Fruit fly (Drosophila melanogaster) whole organism, embryonic: ENCODE results near the gene Miga.

Source experiments
- Blimp-1 ChIP-seq: fragments of 200-800 bp; sonication (Bioruptor generic); optimal IDR thresholded peaks from 3 replicates; lab custom pipeline; 2018; ENCODE audit warnings: missing biosample characterization, missing genetic modification characterization, mild to moderate bottlenecking, moderate library complexity, missing genetic modification reagents
- CG10209 ChIP-seq: fragments of 200-800 bp; sonication (Bioruptor generic); optimal IDR thresholded peaks from 3 replicates; lab custom pipeline; 2017; ENCODE audit warnings: missing biosample characterization, mild to moderate bottlenecking, missing genetic modification characterization, missing genetic modification reagents
- CG10979 ChIP-seq: fragments of 200-800 bp; sonication (Bioruptor generic); optimal IDR thresholded peaks from 2 replicates; lab custom pipeline; 2018; ENCODE audit warnings: missing biosample characterization, mild to moderate bottlenecking, missing genetic modification characterization, moderate library complexity
- CG11247 ChIP-seq: fragments of 200-800 bp; sonication (Bioruptor generic); IDR thresholded peaks from 2 replicates; pipeline ENCODE4 v1.3.6; 2022; ENCODE audit warnings: missing biosample characterization, missing genetic modification characterization
- CG11695 ChIP-seq: fragments of 200-800 bp; sonication (Bioruptor generic); IDR thresholded peaks from 3 replicates; pipeline ENCODE4 v1.3.6; 2022; ENCODE audit warnings: missing biosample characterization, missing genetic modification characterization
- CG1233 ChIP-seq: fragments of 200-800 bp; sonication (Bioruptor generic); optimal IDR thresholded peaks from 4 replicates; lab custom pipeline; 2018; ENCODE audit warnings: missing biosample characterization, mild to moderate bottlenecking, missing genetic modification characterization
- CG15011 ChIP-seq: fragments of 200-800 bp; sonication (Bioruptor generic); optimal IDR thresholded peaks from 3 replicates; lab custom pipeline; 2018; ENCODE audit warnings: missing biosample characterization, mild to moderate bottlenecking, missing genetic modification characterization
- CG17361 ChIP-seq: fragments of 200-800 bp; sonication (Bioruptor generic); IDR thresholded peaks from 3 replicates; pipeline ENCODE4 v1.3.6; 2022; ENCODE audit warnings: missing biosample characterization, missing genetic modification characterization
- CG17385 ChIP-seq: fragments of 200-800 bp; sonication (Bioruptor generic); optimal IDR thresholded peaks from 3 replicates; lab custom pipeline; 2018; ENCODE audit warnings: missing biosample characterization, mild to moderate bottlenecking, missing genetic modification characterization
- CG2199 ChIP-seq: fragments of 200-800 bp; sonication (Bioruptor generic); IDR thresholded peaks from 3 replicates; pipeline ENCODE4 v1.3.6; 2022; ENCODE audit warnings: missing biosample characterization, missing genetic modification characterization
- CG2678 ChIP-seq: fragments of 200-800 bp; sonication (Bioruptor generic); optimal IDR thresholded peaks from 3 replicates; lab custom pipeline; 2019; ENCODE audit warnings: missing biosample characterization, mild to moderate bottlenecking, missing genetic modification characterization, moderate library complexity
- CG2875 ChIP-seq: fragments of 200-800 bp; sonication (Bioruptor generic); optimal IDR thresholded peaks from 2 replicates; lab custom pipeline; 2017; ENCODE audit warnings: missing biosample characterization, mild to moderate bottlenecking, missing genetic modification characterization, missing genetic modification reagents
- CG3281 ChIP-seq: fragments of 200-800 bp; sonication (Bioruptor generic); optimal IDR thresholded peaks from 3 replicates; lab custom pipeline; 2017; ENCODE audit warnings: missing biosample characterization, mild to moderate bottlenecking, missing genetic modification characterization
- CG42726 ChIP-seq: fragments of 200-800 bp; sonication (Bioruptor generic); IDR thresholded peaks from 2 replicates; pipeline ENCODE4 v1.3.6; 2022; ENCODE audit warnings: missing biosample characterization, missing genetic modification characterization; ENCODE audit not compliant: partially characterized antibody
- CG4328 ChIP-seq: fragments of 200-800 bp; sonication (Bioruptor generic); optimal IDR thresholded peaks from 3 replicates; lab custom pipeline; 2017; ENCODE audit warnings: missing biosample characterization, missing genetic modification reagents, missing genetic modification characterization
- CG43689 ChIP-seq: fragments of 200-800 bp; sonication (Bioruptor generic); IDR thresholded peaks from 2 replicates; pipeline ENCODE4 v1.3.6; 2022; ENCODE audit warnings: missing biosample characterization, missing genetic modification characterization
- CG4854 ChIP-seq: fragments of 200-800 bp; sonication (Bioruptor generic); optimal IDR thresholded peaks from 2 replicates; lab custom pipeline; 2016; ENCODE audit warnings: missing biosample characterization, missing genetic modification characterization, inconsistent platforms
- CG5245 ChIP-seq: fragments of 200-800 bp; sonication (Bioruptor generic); optimal IDR thresholded peaks from 3 replicates; lab custom pipeline; 2016; ENCODE audit warnings: missing biosample characterization, missing genetic modification characterization
- CG6791 ChIP-seq: fragments of 200-800 bp; sonication (Bioruptor generic); IDR thresholded peaks from 3 replicates; pipeline ENCODE4 v1.3.6; 2022; ENCODE audit warnings: missing biosample characterization, missing genetic modification characterization; ENCODE audit not compliant: partially characterized antibody
- CG6854 ChIP-seq: fragments of 200-800 bp; sonication (Bioruptor generic); optimal IDR thresholded peaks from 3 replicates; lab custom pipeline; 2017; ENCODE audit warnings: missing biosample characterization, mild to moderate bottlenecking, missing genetic modification characterization
- CG8388 ChIP-seq: fragments of 200-800 bp; sonication (Bioruptor generic); optimal IDR thresholded peaks from 2 replicates; lab custom pipeline; 2019; ENCODE audit warnings: missing biosample characterization, mild to moderate bottlenecking, missing genetic modification characterization, moderate library complexity
- Dad ChIP-seq: fragments of 200-800 bp; sonication (Bioruptor generic); optimal IDR thresholded peaks from 3 replicates; lab custom pipeline; 2016; ENCODE audit warnings: missing biosample characterization, missing genetic modification characterization
- Fer3 ChIP-seq: fragments of 200-800 bp; sonication (Bioruptor generic); optimal IDR thresholded peaks from 2 replicates; lab custom pipeline; 2018; ENCODE audit warnings: missing biosample characterization, mild to moderate bottlenecking, missing genetic modification characterization, moderate library complexity
- H15 ChIP-seq: fragments of 200-800 bp; sonication (Bioruptor generic); IDR thresholded peaks from 3 replicates; pipeline ENCODE4 v1.3.6; 2022; ENCODE audit warnings: missing biosample characterization, missing genetic modification characterization
- Hr39 ChIP-seq: fragments of >200 bp; optimal IDR thresholded peaks from 2 replicates; lab custom pipeline; 2017
- Oli ChIP-seq: fragments of 200-800 bp; sonication (Bioruptor generic); optimal IDR thresholded peaks from 2 replicates; lab custom pipeline; 2018; ENCODE audit warnings: missing biosample characterization, mild to moderate bottlenecking, missing genetic modification characterization, moderate library complexity
- Opbp ChIP-seq: fragments of 200-800 bp; sonication (Bioruptor generic); IDR thresholded peaks from 3 replicates; pipeline ENCODE4 v1.3.6; 2022; ENCODE audit warnings: missing biosample characterization, missing genetic modification characterization; ENCODE audit not compliant: partially characterized antibody
- Side ChIP-seq: fragments of 200-800 bp; sonication (Bioruptor generic); optimal IDR thresholded peaks from 2 replicates; lab custom pipeline; 2016; ENCODE audit warnings: missing biosample characterization, missing genetic modification characterization
- aop ChIP-seq: fragments of 200-800 bp; sonication (Bioruptor generic); IDR thresholded peaks from 2 replicates; pipeline ENCODE4 v1.3.6; 2022; ENCODE audit warnings: missing biosample characterization, missing genetic modification characterization
- ara ChIP-seq: fragments of 200-800 bp; sonication (Bioruptor generic); IDR thresholded peaks from 2 replicates; pipeline ENCODE4 v1.3.6; 2022; ENCODE audit warnings: missing biosample characterization, missing genetic modification characterization
- bab2 ChIP-seq: fragments of 200-800 bp; sonication (Bioruptor generic); optimal IDR thresholded peaks from 2 replicates; lab custom pipeline; 2016; ENCODE audit warnings: missing biosample characterization, missing genetic modification characterization
- btn ChIP-seq: fragments of 200-800 bp; sonication (Bioruptor generic); optimal IDR thresholded peaks from 2 replicates; lab custom pipeline; 2016; ENCODE audit warnings: missing biosample characterization, missing genetic modification characterization
- corto ChIP-seq: fragments of 200-800 bp; sonication (Bioruptor generic); optimal IDR thresholded peaks from 2 replicates; lab custom pipeline; 2016; ENCODE audit warnings: missing biosample characterization, mild to moderate bottlenecking, missing genetic modification characterization, moderate library complexity
- crc ChIP-seq: fragments of 200-800 bp; sonication (Bioruptor generic); optimal IDR thresholded peaks from 2 replicates; lab custom pipeline; 2016; ENCODE audit warnings: missing biosample characterization, missing genetic modification characterization
- crp ChIP-seq, 2 experiments: fragments of 200-800 bp; sonication (Bioruptor generic); optimal IDR thresholded peaks; 2 replicates in 1 of 2; 3 replicates in 1 of 2; lab custom pipeline; 2017; ENCODE audit warnings: missing biosample characterization in 2 of 2, missing genetic modification characterization in 2 of 2, mild to moderate bottlenecking in 1 of 2, moderate library complexity in 1 of 2
- cwo ChIP-seq: fragments of 200-800 bp; sonication (Bioruptor generic); optimal IDR thresholded peaks from 3 replicates; lab custom pipeline; 2017; ENCODE audit warnings: missing biosample characterization, missing genetic modification characterization, mild to moderate bottlenecking, moderate library complexity, missing genetic modification reagents
- dati ChIP-seq: fragments of 200-800 bp; sonication (Bioruptor generic); IDR thresholded peaks from 2 replicates; pipeline ENCODE4 v1.3.6; 2022; ENCODE audit warnings: missing biosample characterization, missing genetic modification characterization
- dmrt99B ChIP-seq: fragments of 200-800 bp; sonication (Bioruptor generic); optimal IDR thresholded peaks from 2 replicates; lab custom pipeline; 2018; ENCODE audit warnings: missing biosample characterization, mild to moderate bottlenecking, missing genetic modification characterization, moderate library complexity
- esg ChIP-seq: fragments of 200-800 bp; sonication (Bioruptor generic); conservative IDR thresholded peaks from 2 replicates; pipeline ENCODE4 v1.3.6; 2022; ENCODE audit warnings: missing biosample characterization, missing genetic modification characterization
- fu2 ChIP-seq: fragments of 200-800 bp; sonication (Bioruptor generic); optimal IDR thresholded peaks from 2 replicates; lab custom pipeline; 2016; ENCODE audit warnings: missing biosample characterization, missing genetic modification characterization
- gem ChIP-seq: fragments of 200-800 bp; sonication (Bioruptor generic); optimal IDR thresholded peaks from 2 replicates; lab custom pipeline; 2019; ENCODE audit warnings: missing biosample characterization, mild to moderate bottlenecking, missing genetic modification characterization, moderate library complexity
- lmd ChIP-seq: fragments of 200-800 bp; sonication (Bioruptor generic); IDR thresholded peaks from 2 replicates; pipeline ENCODE4 v1.3.6; 2022; ENCODE audit warnings: missing biosample characterization, missing genetic modification characterization
- mam ChIP-seq: fragments of 200-800 bp; sonication (Bioruptor generic); optimal IDR thresholded peaks from 3 replicates; lab custom pipeline; 2016; ENCODE audit warnings: missing biosample characterization, missing genetic modification characterization
- odd ChIP-seq: fragments of 200-800 bp; sonication (Bioruptor generic); optimal IDR thresholded peaks from 2 replicates; lab custom pipeline; 2017; ENCODE audit warnings: missing biosample characterization, mild to moderate bottlenecking, missing genetic modification characterization
- pnt ChIP-seq: fragments of 200-800 bp; sonication (Bioruptor generic); optimal IDR thresholded peaks from 3 replicates; lab custom pipeline; 2016; ENCODE audit warnings: missing biosample characterization, missing genetic modification characterization
- prd ChIP-seq, 3 experiments: fragments of >200 bp in 2 of 3; fragments of 200-800 bp in 1 of 3; sonication (Bioruptor generic) in 1 of 3; optimal IDR thresholded peaks in 2 of 3; IDR thresholded peaks in 1 of 3; 2 replicates in 2 of 3; 3 replicates in 1 of 3; pipeline versions ENCODE4 v1.3.6 to Lab custom; 2017 to 2022; ENCODE audit warnings: missing biosample characterization in 1 of 3, missing genetic modification characterization in 1 of 3
- pros ChIP-seq: fragments of 200-800 bp; sonication (Bioruptor generic); optimal IDR thresholded peaks from 3 replicates; lab custom pipeline; 2019; ENCODE audit warnings: missing biosample characterization, mild to moderate bottlenecking, missing genetic modification characterization, moderate library complexity
- slbo ChIP-seq: fragments of 200-800 bp; sonication (Bioruptor generic); IDR thresholded peaks from 2 replicates; pipeline ENCODE4 v1.3.6; 2022; ENCODE audit warnings: missing biosample characterization, missing genetic modification characterization
- z ChIP-seq: fragments of 200-800 bp; sonication (Bioruptor generic); IDR thresholded peaks from 3 replicates; pipeline ENCODE4 v1.3.6; 2022; ENCODE audit warnings: missing biosample characterization, missing genetic modification characterization
- zfh1 ChIP-seq: fragments of 200-800 bp; sonication (Bioruptor generic); IDR thresholded peaks from 3 replicates; pipeline ENCODE4 v1.3.6; 2022; ENCODE audit warnings: missing biosample characterization, missing genetic modification characterization
- zfh2 ChIP-seq: fragments of 200-800 bp; sonication (Bioruptor generic); optimal IDR thresholded peaks from 2 replicates; lab custom pipeline; 2016; ENCODE audit warnings: missing biosample characterization, missing genetic modification characterization

Gene Miga

DNA sequence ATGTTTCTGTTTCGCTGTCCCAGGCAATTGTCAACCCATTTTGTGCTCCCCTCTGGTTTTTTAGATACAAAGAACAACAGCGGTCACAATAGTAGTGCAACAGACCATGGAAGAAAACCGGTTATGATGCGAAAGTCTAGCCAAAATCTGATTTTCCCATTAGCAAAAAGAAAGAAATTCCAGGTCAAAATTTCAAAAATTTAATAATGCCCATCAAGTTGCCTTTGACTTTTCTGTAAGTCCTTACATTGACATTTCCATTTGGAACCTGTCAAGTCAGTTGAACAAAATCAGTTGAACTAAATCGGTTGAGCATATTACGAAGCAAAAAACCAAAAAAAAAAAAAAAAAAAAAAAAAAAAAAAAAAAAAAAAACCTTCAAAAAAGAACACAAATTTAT is 20.7 kb downstream of the Miga start (continued):
- TF ChIP-seq dati (GFP tag; lab: Robert Waterston, UW) (no peak), CG6791 (GFP tag; lab: Robert Waterston, UW) (no peak), CG43689 (GFP tag; lab: Robert Waterston, UW) (no peak), crc (peak; percentile 36), z (GFP tag; lab: Robert Waterston, UW) (no peak), CG1233 (GFP tag; lab: Kevin White, UChicago) (no peak), CG4328 (GFP tag; lab: Kevin White, UChicago) (no peak), fu2 (no peak), Fer3 (tag; lab: Kevin White, UChicago) (no peak), CG17385 (GFP tag; lab: Kevin White, UChicago) (no peak), prd (optimal IDR thresholded peaks at IDR 0.05; lab: Kevin White, UChicago) (no peak), prd (GFP tag; IDR thresholded peaks at IDR 0.05; lab: Robert Waterston, UW) (no peak), CG8388 (GFP tag; lab: Kevin White, UChicago) (no peak), bab2 (GFP tag; lab: Kevin White, UChicago) (peak; percentile 32), CG2678 (tag; lab: Kevin White, UChicago) (peak; percentile 48), aop (GFP tag; lab: Robert Waterston, UW) (no peak), Hr39 (no peak), esg (GFP tag; lab: Robert Waterston, UW) (0 out of 2 replicates have a peak, but pooled peaks have one; percentile 8), CG10209 (no peak), CG2875 (GFP tag; lab: Kevin White, UChicago) (no peak), CG2199 (GFP tag; lab: Robert Waterston, UW) (0 out of 3 replicates have a peak, but pooled peaks have one; percentile 13), CG11247 (GFP tag; lab: Robert Waterston, UW) (no peak), pros (no peak), CG15011 (GFP tag; lab: Kevin White, UChicago) (no peak), CG42726 (no peak), Side (GFP tag; lab: Kevin White, UChicago) (peak; percentile 34), btn (no peak), corto (no peak), crp (GFP tag; optimal IDR thresholded peaks at IDR 0.05; lab: Kevin White, UChicago) (no peak), CG6854 (no peak), CG17361 (GFP tag; lab: Robert Waterston, UW) (peak; percentile 22; the same call in 1 of the 3 replicates), zfh1 (GFP tag; lab: Robert Waterston, UW) (0 out of 3 replicates have a peak, but pooled peaks have one; percentile 30), mam (GFP tag; lab: Kevin White, UChicago) (peak; percentile 11), Oli (peak; percentile 16), CG3281 (GFP tag; lab: Kevin White, UChicago) (peak; percentile 8), odd (GFP tag; lab: Kevin White, UChicago) (no peak), CG10979 (no peak), dmrt99B (peak; percentile 54), gem (peak; percentile 34), pnt (peak; percentile 30), ara (GFP tag; lab: Robert Waterston, UW) (no peak), Opbp (GFP tag; lab: Robert Waterston, UW) (no peak), cwo (GFP tag; lab: Kevin White, UChicago) (no peak), Dad (GFP tag; lab: Kevin White, UChicago) (no peak), CG11695 (no peak), CG5245 (GFP tag; lab: Kevin White, UChicago) (no peak), Blimp-1 (no peak), lmd (peak; percentile 39), CG4854 (GFP tag; lab: Kevin White, UChicago) (no peak), H15 (GFP tag; lab: Robert Waterston, UW) (no peak), slbo (GFP tag; lab: Robert Waterston, UW) (no peak), zfh2 (no peak)
